Fruit fly (Drosophila melanogaster) whole organism, embryonic: ENCODE data around the gene CG13117.

ENCODE experiments used
- BtbVII ChIP-seq: fragments of 200-800 bp; sonication (Bioruptor generic); optimal IDR thresholded peaks from 3 replicates; lab custom pipeline; 2017; ENCODE audit warnings: missing biosample characterization, mild to moderate bottlenecking, missing genetic modification characterization
- CG11456 ChIP-seq: fragments of 200-800 bp; sonication (Bioruptor generic); IDR thresholded peaks from 3 replicates; pipeline ENCODE4 v1.3.6; 2022; ENCODE audit warnings: missing biosample characterization, missing genetic modification characterization
- Mrtf ChIP-seq: fragments of 200-800 bp; sonication (Bioruptor generic); IDR thresholded peaks from 3 replicates; pipeline ENCODE4 v1.3.6; 2022; ENCODE audit warnings: missing biosample characterization, missing genetic modification characterization
- Xrp1 ChIP-seq: fragments of 200-800 bp; sonication (Bioruptor generic); IDR thresholded peaks from 2 replicates; pipeline ENCODE4 v1.3.6; 2022; ENCODE audit warnings: missing biosample characterization, missing genetic modification characterization
- crc ChIP-seq: fragments of 200-800 bp; sonication (Bioruptor generic); optimal IDR thresholded peaks from 2 replicates; lab custom pipeline; 2016; ENCODE audit warnings: missing biosample characterization, missing genetic modification characterization
- pnt ChIP-seq: fragments of 200-800 bp; sonication (Bioruptor generic); optimal IDR thresholded peaks from 3 replicates; lab custom pipeline; 2016; ENCODE audit warnings: missing biosample characterization, missing genetic modification characterization
- prd ChIP-seq, 3 experiments: fragments of >200 bp in 2 of 3; fragments of 200-800 bp in 1 of 3; sonication (Bioruptor generic) in 1 of 3; optimal IDR thresholded peaks in 2 of 3; IDR thresholded peaks in 1 of 3; 2 replicates in 2 of 3; 3 replicates in 1 of 3; pipeline versions ENCODE4 v1.3.6 to Lab custom; 2017 to 2022; ENCODE audit warnings: missing biosample characterization in 1 of 3, missing genetic modification characterization in 1 of 3

dm6 chr2L:9692364-9693348, 43.8 kb upstream of the CG13117 start:
- TF ChIP-seq BtbVII (GFP tag; lab: Kevin White, UChicago) (peak; percentile 68), crc (GFP tag; lab: Kevin White, UChicago) (no peak), CG11456 (peak; percentile 66; the same call in 1 of the 3 replicates), pnt (GFP tag; lab: Kevin White, UChicago) (peak; percentile 1), Mrtf (GFP tag; lab: Robert Waterston, UW) (peak; percentile 28; the same call in 1 of the 3 replicates), prd (optimal IDR thresholded peaks at IDR 0.05; lab: Kevin White, UChicago) (no peak), prd (GFP tag; IDR thresholded peaks at IDR 0.05; lab: Robert Waterston, UW) (peak; percentile 85), Xrp1 (GFP tag; lab: Robert Waterston, UW) (peak; percentile 65; the same call in 1 of the 2 replicates)
